Fruit fly (Drosophila melanogaster) whole organism, embryonic: Measurements from ENCODE around the gene CG14402.
A peak's percentile ranks its signal among the peaks of the same experiment; 100 is the strongest.

Experiments
- CG4707 ChIP-seq: fragments of 200-800 bp; sonication (Bioruptor generic); optimal IDR thresholded peaks from 2 replicates; lab custom pipeline; 2018; ENCODE audit warnings: missing biosample characterization, mild to moderate bottlenecking, missing genetic modification characterization, moderate library complexity
- CG8478 ChIP-seq: fragments of >200 bp; optimal IDR thresholded peaks from 2 replicates; lab custom pipeline; 2018
- Dll ChIP-seq: fragments of 200-800 bp; sonication (Bioruptor generic); IDR thresholded peaks from 4 replicates; pipeline ENCODE4 v1.3.6; 2022; ENCODE audit warnings: missing biosample characterization, missing genetic modification characterization; ENCODE audit not compliant: partially characterized antibody
- Spps ChIP-seq: fragments of 200-800 bp; sonication (Bioruptor generic); optimal IDR thresholded peaks from 2 replicates; lab custom pipeline; 2018; ENCODE audit warnings: missing biosample characterization, mild to moderate bottlenecking, missing genetic modification characterization
- Stat92E ChIP-seq, 3 experiments: fragments of >200 bp in 2 of 3; fragments of 200-800 bp in 1 of 3; sonication (Bioruptor generic) in 1 of 3; optimal IDR thresholded peaks; 2 replicates each; lab custom pipeline; 2017 to 2019; ENCODE audit warnings: missing biosample characterization in 3 of 3, missing genetic modification characterization in 3 of 3, mild to moderate bottlenecking in 1 of 3, moderate library complexity in 1 of 3
- cg ChIP-seq: fragments of 200-800 bp; sonication (Bioruptor generic); optimal IDR thresholded peaks from 3 replicates; lab custom pipeline; 2019; ENCODE audit warnings: missing biosample characterization, mild to moderate bottlenecking, missing genetic modification characterization, moderate library complexity
- hb ChIP-seq: fragments of 200-800 bp; sonication (Bioruptor generic); IDR thresholded peaks from 3 replicates; pipeline ENCODE4 v1.3.6; 2022; ENCODE audit warnings: missing biosample characterization, missing genetic modification characterization; ENCODE audit not compliant: partially characterized antibody
- pita ChIP-seq: fragments of 200-800 bp; sonication (Bioruptor generic); optimal IDR thresholded peaks from 2 replicates; lab custom pipeline; 2017; ENCODE audit warnings: missing biosample characterization, mild to moderate bottlenecking, missing genetic modification characterization
- stc ChIP-seq: fragments of 200-800 bp; sonication (Bioruptor generic); IDR thresholded peaks from 2 replicates; pipeline ENCODE4 v1.3.6; 2022; ENCODE audit warnings: missing biosample characterization, missing genetic modification characterization
- zfh1 ChIP-seq: fragments of 200-800 bp; sonication (Bioruptor generic); IDR thresholded peaks from 3 replicates; pipeline ENCODE4 v1.3.6; 2022; ENCODE audit warnings: missing biosample characterization, missing genetic modification characterization

DNA sequence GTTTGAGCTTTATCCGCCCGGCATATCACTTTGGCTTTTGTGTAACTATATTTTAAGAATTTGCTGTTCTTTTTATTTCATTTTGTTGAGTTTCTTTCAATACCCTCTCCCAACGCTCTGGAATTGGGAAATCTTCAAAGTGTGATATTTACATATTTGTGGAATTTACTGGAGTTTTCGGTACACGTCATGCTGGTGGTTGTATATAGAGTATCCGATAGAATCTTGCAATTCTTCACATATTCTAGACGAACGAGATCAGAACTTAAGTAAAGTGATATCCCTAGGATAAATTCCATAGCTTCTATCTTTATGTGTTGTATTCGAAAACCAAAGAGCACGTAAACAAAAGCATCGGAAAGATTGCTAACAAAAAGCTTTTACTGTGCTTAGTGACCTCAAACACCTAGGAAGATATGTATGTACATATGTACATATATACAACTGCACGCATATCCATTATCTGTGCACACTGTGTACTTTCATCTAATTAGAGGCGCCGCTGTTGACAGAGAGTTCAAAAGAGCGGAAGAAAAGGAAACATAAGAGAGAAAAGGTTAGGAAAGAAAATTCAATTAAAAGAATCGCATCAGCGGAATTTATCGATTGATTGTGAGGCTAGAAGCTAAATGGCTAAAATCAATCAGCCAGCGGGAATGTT is 47.7 kb downstream of the CG14402 start:
- TF ChIP-seq Dll (GFP tag; lab: Robert Waterston, UW) (no peak), Spps (peak; percentile 42), zfh1 (GFP tag; lab: Robert Waterston, UW) (peak; percentile 43; the same call in 1 of the 3 replicates), hb (GFP tag; lab: Robert Waterston, UW) (no peak), pita (no peak), CG8478 (lab: Kevin White, UChicago) (no peak), CG4707 (GFP tag; lab: Kevin White, UChicago) (peak; percentile 89), stc (GFP tag; lab: Robert Waterston, UW) (peak; percentile 74), Stat92E (GFP tag; optimal IDR thresholded peaks at IDR 0.05; lab: Kevin White, UChicago) (no peak), cg (GFP tag; lab: Kevin White, UChicago) (no peak)
